Fruit fly (Drosophila melanogaster) whole organism, pupa: ENCODE results near the gene Bdbt.

Experiments used
- CG13204 ChIP-seq: fragments of 200-800 bp; sonication (Bioruptor generic); optimal IDR thresholded peaks from 2 replicates; lab custom pipeline; 2018; ENCODE audit warnings: missing biosample characterization, mild to moderate bottlenecking, missing genetic modification characterization, moderate library complexity
- CG15710 ChIP-seq: fragments of 200-800 bp; sonication (Bioruptor generic); optimal IDR thresholded peaks from 2 replicates; lab custom pipeline; 2018; ENCODE audit warnings: missing biosample characterization, mild to moderate bottlenecking, missing genetic modification characterization, moderate library complexity
- CG8159 ChIP-seq: fragments of 200-800 bp; sonication (Bioruptor generic); optimal IDR thresholded peaks from 3 replicates; lab custom pipeline; 2018; ENCODE audit warnings: missing biosample characterization, mild to moderate bottlenecking, missing genetic modification characterization, moderate library complexity
- EcR ChIP-seq: fragments of 200-800 bp; sonication (Bioruptor generic); optimal IDR thresholded peaks from 3 replicates; lab custom pipeline; 2019; ENCODE audit warnings: missing biosample characterization, missing genetic modification characterization, mild to moderate bottlenecking, moderate library complexity, missing genetic modification reagents
- Ets98B ChIP-seq: fragments of 200-800 bp; sonication (Bioruptor generic); IDR thresholded peaks from 2 replicates; pipeline ENCODE4 v1.3.6; 2022; ENCODE audit warnings: missing biosample characterization, missing genetic modification characterization
- Snoo ChIP-seq: fragments of 200-800 bp; sonication (Bioruptor generic); optimal IDR thresholded peaks from 3 replicates; lab custom pipeline; 2017; ENCODE audit warnings: missing biosample characterization, mild to moderate bottlenecking, missing genetic modification characterization, inconsistent platforms

- TF ChIP-seq CG8159 (peak; percentile 75), CG15710 (peak; percentile 76), EcR (GFP tag; lab: Kevin White, UChicago) (peak; percentile 10), Ets98B (peak; percentile 90), CG13204 (GFP tag; lab: Kevin White, UChicago) (no peak), Snoo (tag; lab: Kevin White, UChicago) (peak; percentile 70)
Observed at dm6 chr3R:21097631-21098117, 21.0 kb downstream of the Bdbt start, which contains the start of gene RhoGAP93B.
